Worm (Caenorhabditis elegans): ENCODE measurements around the gene arrd-11.
"Not testable (repeated sequence)": the region's sequence is repeated elsewhere in the genome, so short reads cannot be mapped to it uniquely, and the experiment has no call there.

DNA sequence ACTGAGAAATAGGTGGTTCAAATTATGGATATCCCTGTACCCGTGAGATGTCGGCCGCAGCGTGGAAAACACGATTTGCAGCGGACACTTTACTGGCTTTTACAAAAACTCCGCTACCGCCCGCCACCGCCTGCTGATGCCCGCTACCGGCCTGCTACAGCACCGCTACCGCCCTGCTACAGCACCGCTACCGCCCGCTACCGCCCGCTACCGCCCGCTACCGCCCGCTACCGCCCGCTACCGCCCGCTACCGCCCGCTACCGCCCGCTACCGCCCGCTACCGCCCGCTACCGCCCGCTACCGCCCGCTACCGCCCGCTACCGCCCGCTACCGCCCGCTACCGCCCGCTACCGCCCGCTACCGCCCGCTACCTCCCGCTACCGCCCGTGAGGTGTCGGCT is 27.5 kb downstream of the arrd-11 start:
- not testable (repeated sequence) for TF ChIP-seq nhr-11 (tag; optimal IDR thresholded peaks at IDR 0.05); lin-13 (GFP tag; optimal IDR thresholded peaks at IDR 0.05); nhr-76 (tag; optimal IDR thresholded peaks at IDR 0.05); aha-1 (tag; optimal IDR thresholded peaks at IDR 0.05); nhr-71 (tag; optimal IDR thresholded peaks at IDR 0.05); fos-1 (tag; optimal IDR thresholded peaks at IDR 0.05); pqm-1 (tag; optimal IDR thresholded peaks at IDR 0.05); sptf-1 (tag; optimal IDR thresholded peaks at IDR 0.05)

Measured in whole organism, L1 larva.